Worm (Caenorhabditis elegans) whole organism, L3 larva: ENCODE data around the gene gop-1.

Experiments
- R02D3.7 ChIP-seq: fragments of 150-350 bp; optimal IDR thresholded peaks from 2 replicates; lab custom pipeline; 2014; ENCODE audit warnings: missing biosample characterization, missing genetic modification characterization
- ama-1 ChIP-seq: fragments of 150-350 bp; optimal IDR thresholded peaks from 2 replicates; lab custom pipeline; 2018
- fkh-10 ChIP-seq: sonication (generic microtip); optimal IDR thresholded peaks from 2 replicates; lab custom pipeline; 2017; ENCODE audit warnings: missing biosample characterization, missing genetic modification reagents, missing genetic modification characterization
- fkh-2 ChIP-seq: fragments of 150-350 bp; optimal IDR thresholded peaks from 2 replicates; lab custom pipeline; 2014; ENCODE audit warnings: missing biosample characterization, missing genetic modification reagents, missing genetic modification characterization
- nfya-1 ChIP-seq: sonication (generic microtip); optimal IDR thresholded peaks from 2 replicates; lab custom pipeline; 2017; ENCODE audit warnings: missing genetic modification characterization, mild to moderate bottlenecking, missing compliant biosample characterization, antibody characterized with exemption, moderate library complexity; ENCODE audit not compliant: insufficient read depth
- nhr-237 ChIP-seq: fragments of 150-350 bp; optimal IDR thresholded peaks from 2 replicates; lab custom pipeline; 2014; ENCODE audit warnings: missing biosample characterization, missing genetic modification characterization
- nhr-28 ChIP-seq: fragments of 150-350 bp; optimal IDR thresholded peaks from 2 replicates; lab custom pipeline; 2014; ENCODE audit warnings: missing biosample characterization, missing genetic modification characterization
- nhr-67 ChIP-seq: fragments of 150-350 bp; optimal IDR thresholded peaks from 2 replicates; lab custom pipeline; 2014; ENCODE audit warnings: missing biosample characterization, missing genetic modification characterization
- nhr-76 ChIP-seq: fragments of 150-350 bp; sonication (generic microtip); optimal IDR thresholded peaks from 5 replicates; lab custom pipeline; 2014; ENCODE audit warnings: missing biosample characterization, missing genetic modification characterization
- sea-2 ChIP-seq: fragments of 150-350 bp; sonication (generic microtip); optimal IDR thresholded peaks from 4 replicates; lab custom pipeline; 2014; ENCODE audit warnings: missing biosample characterization, missing genetic modification reagents, missing genetic modification characterization
- skn-1 ChIP-seq: fragments of 150-350 bp; optimal IDR thresholded peaks from 2 replicates; lab custom pipeline; 2014; ENCODE audit warnings: missing biosample characterization, missing genetic modification characterization
- unc-39 ChIP-seq: sonication (generic microtip); optimal IDR thresholded peaks from 4 replicates; lab custom pipeline; 2017; ENCODE audit warnings: missing biosample characterization, missing genetic modification characterization

- no peak for TF ChIP-seq fkh-2 (tag; lab: Kevin White, UChicago)
- TF ChIP-seq nhr-237 = no peak
- no peak for TF ChIP-seq sea-2
- no peak for TF ChIP-seq skn-1 (tag; lab: Kevin White, UChicago)
- TF ChIP-seq unc-39 (tag; lab: Kevin White, UChicago) = no peak
- no peak for TF ChIP-seq R02D3.7 (tag; lab: Kevin White, UChicago)
- no peak for TF ChIP-seq nhr-28 (tag; lab: Kevin White, UChicago)
- no peak for TF ChIP-seq nhr-67
- TF ChIP-seq fkh-10 (GFP tag; lab: Kevin White, UChicago) = no peak
- TF ChIP-seq ama-1 (lab: Kevin White, UChicago) = no peak
- no peak for TF ChIP-seq nhr-76 (tag; lab: Kevin White, UChicago)
- no peak for TF ChIP-seq nfya-1 (tag; lab: Kevin White, UChicago)
These were observed 36.7 kb upstream of the gop-1 start, which contains the start of gene cutl-19 for ce11 chrIII:5217511-5217910.
